Fruit fly (Drosophila melanogaster) Kc167 (cell line): ENCODE data around the gene spirit.

Source experiments
- Myc ChIP-seq: fragments of >200 bp; optimal IDR thresholded peaks from 2 replicates; lab custom pipeline; 2017; ENCODE audit warnings: missing external identifiers
- h ChIP-seq: fragments of >200 bp; optimal IDR thresholded peaks from 3 replicates; lab custom pipeline; 2018; ENCODE audit warnings: missing external identifiers
- insv ChIP-seq: fragments of >200 bp; optimal IDR thresholded peaks from 3 replicates; lab custom pipeline; 2018; ENCODE audit warnings: missing external identifiers

DNA sequence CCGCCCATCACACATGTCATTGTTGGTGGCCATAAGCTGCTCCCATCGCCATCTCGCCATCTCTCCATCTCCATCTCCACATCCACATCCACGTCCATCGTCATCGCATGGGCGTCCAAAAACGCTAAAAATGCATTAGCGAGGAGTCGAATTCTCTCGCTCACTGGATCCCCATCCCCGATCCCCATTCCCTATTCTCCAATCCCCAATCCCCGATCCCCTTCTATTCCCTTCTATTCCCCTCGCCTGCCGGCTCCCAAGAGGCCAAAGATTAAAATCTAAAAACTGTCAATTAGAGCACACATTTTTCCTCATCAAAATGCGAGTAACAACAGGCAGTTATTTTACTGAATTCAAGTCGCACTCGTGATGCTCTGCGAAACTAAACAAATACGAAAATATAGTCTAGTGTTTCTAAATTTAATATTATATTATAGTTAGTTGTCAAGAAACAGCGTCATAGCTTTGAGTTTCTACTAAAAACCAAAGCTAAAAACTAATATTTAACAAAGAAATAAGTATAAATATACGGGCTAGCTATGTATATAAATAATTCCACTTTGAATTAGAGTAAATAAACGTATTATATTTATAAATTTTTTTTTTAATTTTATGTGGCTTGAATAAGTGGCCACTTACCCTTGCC, 43.5 kb upstream of the spirit start:
- no peak for TF ChIP-seq insv (lab: Kevin White, UChicago)
- no peak for TF ChIP-seq h
- no peak for TF ChIP-seq Myc
